Worm (Caenorhabditis elegans) whole organism, late embryonic: ENCODE results near the gene tba-9.

ENCODE experiments used
- C08G9.2 ChIP-seq: sonication (generic microtip); optimal IDR thresholded peaks from 2 replicates; lab custom pipeline; 2016; ENCODE audit warnings: mild to moderate bottlenecking, missing genetic modification characterization, moderate library complexity, missing compliant biosample characterization
- C38D4.7 ChIP-seq: fragments of 200-800 bp; sonication (Bioruptor generic); optimal IDR thresholded peaks from 2 replicates; lab custom pipeline; 2018; ENCODE audit warnings: mild to moderate bottlenecking, missing genetic modification characterization, moderate library complexity, missing compliant biosample characterization
- F13H6.1 ChIP-seq: sonication (generic microtip); optimal IDR thresholded peaks from 2 replicates; lab custom pipeline; 2016; ENCODE audit warnings: missing genetic modification characterization, missing compliant biosample characterization
- K09A11.1 ChIP-seq: sonication (generic microtip); optimal IDR thresholded peaks from 2 replicates; lab custom pipeline; 2017; ENCODE audit warnings: antibody characterized with exemption, mild to moderate bottlenecking, missing genetic modification characterization, missing compliant biosample characterization; ENCODE audit not compliant: insufficient read depth
- Y22D7AL.16 ChIP-seq: sonication (generic microtip); optimal IDR thresholded peaks from 2 replicates; lab custom pipeline; 2016; ENCODE audit warnings: missing genetic modification characterization, missing compliant biosample characterization
- ama-1 ChIP-seq: fragments of 150-350 bp; optimal IDR thresholded peaks from 2 replicates; lab custom pipeline; 2014
- ceh-14 ChIP-seq: sonication (generic microtip); optimal IDR thresholded peaks from 2 replicates; lab custom pipeline; 2016; ENCODE audit warnings: missing genotype, missing genetic modification characterization, missing compliant biosample characterization
- ceh-18 ChIP-seq: sonication (generic microtip); optimal IDR thresholded peaks from 2 replicates; lab custom pipeline; 2016; ENCODE audit warnings: missing genetic modification characterization, missing compliant biosample characterization
- ceh-2 ChIP-seq: sonication (generic microtip); optimal IDR thresholded peaks from 2 replicates; lab custom pipeline; 2016; ENCODE audit warnings: missing genotype, missing genetic modification characterization, missing compliant biosample characterization
- ceh-48 ChIP-seq: sonication (generic microtip); optimal IDR thresholded peaks from 2 replicates; lab custom pipeline; 2016; ENCODE audit warnings: missing genetic modification characterization, inconsistent platforms, missing compliant biosample characterization
- ceh-9 ChIP-seq: sonication (generic microtip); optimal IDR thresholded peaks from 2 replicates; lab custom pipeline; 2016; ENCODE audit warnings: mild to moderate bottlenecking, missing genetic modification characterization, inconsistent platforms, missing compliant biosample characterization
- che-1 ChIP-seq: sonication (generic microtip); optimal IDR thresholded peaks from 2 replicates; lab custom pipeline; 2016; ENCODE audit warnings: mild to moderate bottlenecking, missing genetic modification characterization, missing compliant biosample characterization
- elt-2 ChIP-seq: sonication (generic microtip); optimal IDR thresholded peaks from 2 replicates; lab custom pipeline; 2016; ENCODE audit warnings: missing genetic modification reagents, missing genetic modification characterization, missing compliant biosample characterization
- elt-4 ChIP-seq: sonication (generic microtip); optimal IDR thresholded peaks from 2 replicates; lab custom pipeline; 2016; ENCODE audit warnings: missing genetic modification characterization, missing compliant biosample characterization
- ets-4 ChIP-seq: sonication (generic microtip); optimal IDR thresholded peaks from 2 replicates; lab custom pipeline; 2016; ENCODE audit warnings: missing genetic modification characterization, missing compliant biosample characterization
- fax-1 ChIP-seq: sonication (generic microtip); optimal IDR thresholded peaks from 2 replicates; lab custom pipeline; 2016; ENCODE audit warnings: missing genotype, missing genetic modification characterization, missing compliant biosample characterization
- fkh-6 ChIP-seq: sonication (generic microtip); optimal IDR thresholded peaks from 2 replicates; lab custom pipeline; 2016; ENCODE audit warnings: missing genetic modification characterization, missing compliant biosample characterization
- hlh-13 ChIP-seq: fragments of 200-800 bp; sonication (Bioruptor generic); optimal IDR thresholded peaks from 2 replicates; lab custom pipeline; 2018; ENCODE audit warnings: mild to moderate bottlenecking, missing genetic modification characterization, missing compliant biosample characterization
- hlh-30 ChIP-seq: sonication (generic microtip); optimal IDR thresholded peaks from 2 replicates; lab custom pipeline; 2017; ENCODE audit warnings: antibody characterized with exemption, missing genetic modification characterization, missing compliant biosample characterization; ENCODE audit not compliant: insufficient read depth
- hlh-6 ChIP-seq: sonication (generic microtip); optimal IDR thresholded peaks from 2 replicates; lab custom pipeline; 2016; ENCODE audit warnings: missing genotype, missing genetic modification characterization, missing compliant biosample characterization
- hlh-8 ChIP-seq: sonication (generic microtip); optimal IDR thresholded peaks from 2 replicates; lab custom pipeline; 2016; ENCODE audit warnings: missing genotype, missing genetic modification characterization, missing compliant biosample characterization
- madf-2 ChIP-seq: sonication (generic microtip); optimal IDR thresholded peaks from 2 replicates; lab custom pipeline; 2017; ENCODE audit warnings: missing genetic modification characterization, missing compliant biosample characterization
- nhr-11 ChIP-seq: fragments of 150-350 bp; optimal IDR thresholded peaks from 2 replicates; lab custom pipeline; 2014; ENCODE audit warnings: missing biosample characterization, missing genetic modification characterization
- nhr-232 ChIP-seq: sonication (generic microtip); optimal IDR thresholded peaks from 2 replicates; lab custom pipeline; 2016; ENCODE audit warnings: missing genetic modification characterization, missing compliant biosample characterization
- npax-4 ChIP-seq: sonication (generic microtip); optimal IDR thresholded peaks from 2 replicates; lab custom pipeline; 2016; ENCODE audit warnings: missing genetic modification characterization, missing compliant biosample characterization
- odd-2 ChIP-seq: sonication (generic microtip); optimal IDR thresholded peaks from 2 replicates; lab custom pipeline; 2017; ENCODE audit warnings: antibody characterized with exemption, mild to moderate bottlenecking, missing genetic modification characterization, missing compliant biosample characterization
- pha-2 ChIP-seq: sonication (generic microtip); optimal IDR thresholded peaks from 2 replicates; lab custom pipeline; 2017; ENCODE audit warnings: mild to moderate bottlenecking, missing genetic modification characterization, missing compliant biosample characterization
- pqm-1 ChIP-seq: sonication (generic microtip); optimal IDR thresholded peaks from 2 replicates; lab custom pipeline; 2016; ENCODE audit warnings: missing genetic modification characterization, missing compliant biosample characterization
- ref-2 ChIP-seq: sonication (generic microtip); optimal IDR thresholded peaks from 2 replicates; lab custom pipeline; 2016; ENCODE audit warnings: missing genetic modification characterization, missing compliant biosample characterization
- rnt-1 ChIP-seq: sonication (generic microtip); optimal IDR thresholded peaks from 2 replicates; lab custom pipeline; 2016; ENCODE audit warnings: missing genetic modification characterization, missing compliant biosample characterization
- syd-9 ChIP-seq: sonication (generic microtip); optimal IDR thresholded peaks from 2 replicates; lab custom pipeline; 2016; ENCODE audit warnings: mild to moderate bottlenecking, missing genetic modification characterization, moderate library complexity, missing compliant biosample characterization
- tbx-2 ChIP-seq: sonication (generic microtip); optimal IDR thresholded peaks from 2 replicates; lab custom pipeline; 2016; ENCODE audit warnings: missing genetic modification characterization, missing compliant biosample characterization
- zip-5 ChIP-seq: sonication (generic microtip); optimal IDR thresholded peaks from 2 replicates; lab custom pipeline; 2016; ENCODE audit warnings: missing genetic modification characterization, missing compliant biosample characterization
- ztf-16 ChIP-seq: sonication (generic microtip); optimal IDR thresholded peaks from 2 replicates; lab custom pipeline; 2017; ENCODE audit warnings: missing genetic modification characterization, missing compliant biosample characterization

The tba-9 gene

DNA sequence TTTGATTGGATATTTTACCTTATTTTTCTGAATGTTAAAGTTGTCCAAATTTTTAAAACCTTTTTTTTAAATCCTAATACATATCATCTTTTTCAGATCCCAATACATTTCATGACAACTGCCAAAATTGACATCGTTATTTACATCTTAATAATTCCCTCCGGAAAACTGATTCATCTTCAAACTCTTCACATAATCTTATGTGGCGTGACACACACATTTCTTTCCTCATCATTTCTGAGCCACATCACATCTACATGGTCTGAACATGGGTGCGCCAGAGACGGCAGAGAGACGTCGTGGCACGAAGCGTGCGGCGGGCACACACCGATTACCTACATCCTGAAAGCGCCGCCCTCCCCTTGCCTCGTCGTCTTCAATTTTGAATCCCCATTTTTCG is at the start of gene tba-9:
Gene tba-9, plus strand, starts transcription at position 301 of the 400 bp plus-strand sequence.
- TF ChIP-seq pha-2 (tag; lab: Kevin White, UChicago) (no peak), npax-4 (tag; lab: Kevin White, UChicago) (no peak), ceh-48 (tag; lab: Kevin White, UChicago) (no peak), hlh-13 (no peak), rnt-1 (tag; lab: Kevin White, UChicago) (no peak), ceh-9 (tag; lab: Kevin White, UChicago) (no peak), nhr-11 (tag; lab: Kevin White, UChicago) (no peak), fax-1 (tag; lab: Kevin White, UChicago) (no peak), elt-2 (tag; lab: Kevin White, UChicago) (no peak), ceh-14 (tag; lab: Kevin White, UChicago) (no peak), ceh-18 (tag; lab: Kevin White, UChicago) (no peak), C38D4.7 (no peak), K09A11.1 (tag; lab: Kevin White, UChicago) (no peak), elt-4 (tag; lab: Kevin White, UChicago) (no peak), fkh-6 (tag; lab: Kevin White, UChicago) (no peak), tbx-2 (no peak)

DNA sequence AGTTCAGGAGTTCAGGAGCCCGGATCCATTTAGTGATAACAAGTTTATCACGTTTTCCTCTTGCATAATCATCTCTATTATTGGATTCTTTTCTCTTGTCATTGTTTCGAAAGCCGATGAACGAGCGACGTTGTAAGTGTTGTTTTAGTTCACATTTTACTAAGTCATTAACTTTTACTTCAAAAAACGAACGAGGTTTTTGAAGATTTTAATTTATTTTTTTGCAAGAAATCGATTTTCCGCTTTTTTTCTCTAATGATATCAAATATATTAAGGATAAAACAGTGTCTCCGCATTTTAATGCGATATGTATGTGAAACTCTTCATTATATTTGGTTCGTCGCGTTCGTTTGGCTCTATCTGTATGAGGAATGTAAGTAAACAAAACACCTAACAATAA is 47.8 kb upstream of the tba-9 start, which contains the start of gene F28B4.1:
Gene F28B4.1, plus strand, starts transcription at position 301 of the 400 bp plus-strand sequence.
- TF ChIP-seq ztf-16 (tag; lab: Kevin White, UChicago), result no peak
- no peak for TF ChIP-seq C08G9.2 (tag; lab: Kevin White, UChicago)
- TF ChIP-seq ama-1 (lab: Kevin White, UChicago), result no peak
- no peak for TF ChIP-seq nhr-11 (tag; lab: Kevin White, UChicago)
- no peak for TF ChIP-seq ceh-14 (tag; lab: Kevin White, UChicago)
- no peak for TF ChIP-seq ceh-18 (tag; lab: Kevin White, UChicago)
- no peak for TF ChIP-seq C38D4.7
- no peak for TF ChIP-seq ets-4
- no peak for TF ChIP-seq odd-2 (tag; lab: Kevin White, UChicago)

DNA sequence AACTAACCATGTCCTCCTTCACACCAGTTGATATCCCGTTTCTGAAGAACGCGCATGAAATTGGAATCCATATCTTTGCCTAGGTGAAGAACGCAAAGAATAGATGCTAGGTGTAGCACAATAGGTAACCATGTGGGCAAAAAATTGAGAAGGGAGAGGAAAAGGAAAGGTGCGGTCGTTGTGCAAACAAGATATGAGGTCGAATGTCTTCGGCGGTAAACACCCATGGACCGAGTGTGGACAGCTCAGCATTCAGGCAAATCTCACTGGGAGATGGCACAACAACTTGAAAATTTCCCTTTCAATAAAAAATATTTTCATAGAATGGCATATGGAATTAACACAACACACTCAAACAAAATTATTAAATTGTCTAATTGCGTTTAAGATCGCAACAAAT is 43.1 kb upstream of the tba-9 start, which contains the start of gene F28B4.4:
Gene F28B4.4, minus strand, starts transcription at position 101 of the 400 bp plus-strand sequence.
- TF ChIP-seq nhr-232 (tag; lab: Kevin White, UChicago) (no peak), syd-9 (tag; lab: Kevin White, UChicago) (no peak), C38D4.7 (no peak), C08G9.2 (tag; lab: Kevin White, UChicago) (no peak), ceh-2 (tag; lab: Kevin White, UChicago) (no peak), hlh-8 (tag; lab: Kevin White, UChicago) (no peak), hlh-6 (no peak), ref-2 (tag; lab: Kevin White, UChicago) (no peak)

DNA sequence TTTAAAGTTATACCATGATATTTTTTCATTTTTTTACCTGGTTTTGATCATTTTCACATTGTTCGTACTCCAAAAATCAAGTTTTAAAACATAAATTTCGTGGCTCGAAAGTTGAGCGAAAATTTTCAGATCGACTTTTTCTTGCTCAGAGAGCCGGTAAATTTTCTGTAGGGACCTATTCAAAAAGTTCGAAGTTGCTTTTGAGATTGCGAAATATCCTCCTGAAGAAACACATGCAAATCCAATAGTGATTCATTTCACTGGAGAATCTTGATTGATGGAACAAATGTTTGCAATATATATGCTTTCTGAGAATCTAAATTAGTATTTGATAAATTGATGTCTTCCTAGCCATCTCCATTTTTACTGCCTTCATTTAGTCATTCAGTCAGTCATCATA is 35.9 kb upstream of the tba-9 start:
- TF ChIP-seq zip-5 (tag; lab: Kevin White, UChicago) (no peak), ceh-18 (tag; lab: Kevin White, UChicago) (no peak), che-1 (tag; lab: Kevin White, UChicago) (no peak), pqm-1 (tag; lab: Kevin White, UChicago) (no peak), fkh-6 (tag; lab: Kevin White, UChicago) (no peak), odd-2 (tag; lab: Kevin White, UChicago) (no peak), hlh-30 (no peak), madf-2 (tag; lab: Kevin White, UChicago) (no peak), nhr-232 (tag; lab: Kevin White, UChicago) (no peak), rnt-1 (tag; lab: Kevin White, UChicago) (no peak), F13H6.1 (tag; lab: Kevin White, UChicago) (no peak), ceh-48 (tag; lab: Kevin White, UChicago) (no peak), ceh-14 (tag; lab: Kevin White, UChicago) (no peak), Y22D7AL.16 (tag; lab: Kevin White, UChicago) (no peak)
